Worm (Caenorhabditis elegans) whole organism, L4 larva: ENCODE results near the gene ccch-3.

ENCODE experiments used
- F44E2.7 ChIP-seq: fragments of 200-800 bp; sonication (Bioruptor generic); IDR thresholded peaks from 2 replicates; pipeline ENCODE4 v2.1.2; 2022; ENCODE audit warnings: missing genetic modification characterization, missing compliant biosample characterization
- T26A8.4 ChIP-seq: fragments of 200-800 bp; sonication (Bioruptor generic); IDR thresholded peaks from 2 replicates; pipeline ENCODE4 v1.3.6; 2022; ENCODE audit warnings: missing genetic modification characterization, missing compliant biosample characterization
- Y5F2A.4 ChIP-seq: fragments of 200-800 bp; sonication (Bioruptor generic); optimal IDR thresholded peaks from 2 replicates; lab custom pipeline; 2018; ENCODE audit warnings: mild to moderate bottlenecking, missing genetic modification characterization, missing compliant biosample characterization
- Y75B8A.6 ChIP-seq: fragments of 200-800 bp; sonication (Bioruptor generic); IDR thresholded peaks from 2 replicates; pipeline ENCODE4 v1.3.6; 2022; ENCODE audit warnings: missing genetic modification reagents, missing genetic modification characterization, missing compliant biosample characterization
- aly-2 ChIP-seq: sonication (generic microtip); optimal IDR thresholded peaks from 2 replicates; lab custom pipeline; 2018; ENCODE audit warnings: missing biosample characterization, missing genetic modification characterization
- ceh-28 ChIP-seq: fragments of 150-350 bp; optimal IDR thresholded peaks from 2 replicates; lab custom pipeline; 2014; ENCODE audit warnings: missing biosample characterization, missing genetic modification reagents, missing genetic modification characterization
- ces-1 ChIP-seq: fragments of 150-350 bp; sonication (generic microtip); optimal IDR thresholded peaks from 4 replicates; lab custom pipeline; 2014; ENCODE audit warnings: missing biosample characterization, missing genetic modification reagents, missing genetic modification characterization
- ctbp-1 ChIP-seq: fragments of 200-800 bp; sonication (Bioruptor generic); IDR thresholded peaks from 2 replicates; pipeline ENCODE4 v1.3.6; 2022; ENCODE audit warnings: missing genetic modification reagents, missing genetic modification characterization, missing compliant biosample characterization
- daf-19 ChIP-seq: fragments of 200-800 bp; sonication (Bioruptor generic); conservative IDR thresholded peaks from 2 replicates; pipeline ENCODE4 v1.3.6; 2022; ENCODE audit warnings: missing genetic modification characterization, missing compliant biosample characterization
- daf-8 ChIP-seq: fragments of 200-800 bp; sonication (Bioruptor generic); IDR thresholded peaks from 2 replicates; pipeline ENCODE4 v1.3.6; 2022; ENCODE audit warnings: missing genetic modification characterization, missing compliant biosample characterization
- egl-43 ChIP-seq: fragments of 200-800 bp; sonication (Bioruptor generic); IDR thresholded peaks from 2 replicates; pipeline ENCODE4 v1.3.6; 2022; ENCODE audit warnings: missing genetic modification reagents, missing genetic modification characterization, missing compliant biosample characterization
- fkh-10 ChIP-seq: fragments of 150-350 bp; optimal IDR thresholded peaks from 2 replicates; lab custom pipeline; 2014; ENCODE audit warnings: missing biosample characterization, missing genetic modification reagents, missing genetic modification characterization
- gei-8 ChIP-seq: fragments of 200-800 bp; sonication (Bioruptor generic); optimal IDR thresholded peaks from 2 replicates; lab custom pipeline; 2018; ENCODE audit warnings: mild to moderate bottlenecking, missing genetic modification characterization, missing compliant biosample characterization
- hif-1 ChIP-seq, 2 experiments: sonication (generic microtip); optimal IDR thresholded peaks; 2 replicates each; lab custom pipeline; 2016 to 2017; ENCODE audit warnings: missing compliant biosample characterization in 2 of 2, missing genetic modification characterization in 2 of 2, missing genetic modification reagents in 2 of 2, missing genotype in 2 of 2, mild to moderate bottlenecking in 1 of 2
- hmg-1.1 ChIP-seq: fragments of 200-800 bp; sonication (Bioruptor generic); IDR thresholded peaks from 2 replicates; pipeline ENCODE4 v1.3.6; 2022; ENCODE audit warnings: missing genetic modification reagents, missing genetic modification characterization, missing compliant biosample characterization
- lin-1 ChIP-seq: fragments of 200-800 bp; sonication (Bioruptor generic); IDR thresholded peaks from 2 replicates; pipeline ENCODE4 v1.3.6; 2022; ENCODE audit warnings: missing genetic modification reagents, missing genetic modification characterization, missing compliant biosample characterization
- lsy-2 ChIP-seq, 2 experiments: fragments of 150-350 bp in 1 of 2; sonication (generic microtip) in 1 of 2; optimal IDR thresholded peaks; 2 replicates each; lab custom pipeline; 2014 to 2017; ENCODE audit warnings: missing biosample characterization in 2 of 2, missing genetic modification characterization in 2 of 2
- mdt-29 ChIP-seq: fragments of 200-800 bp; sonication (Bioruptor generic); IDR thresholded peaks from 2 replicates; pipeline ENCODE4 v1.3.6; 2022; ENCODE audit warnings: missing genetic modification reagents, missing genetic modification characterization, missing compliant biosample characterization
- mxl-2 ChIP-seq: fragments of 200-800 bp; sonication (Bioruptor generic); conservative IDR thresholded peaks from 2 replicates; pipeline ENCODE4 v1.3.6; 2022; ENCODE audit warnings: missing genetic modification reagents, missing genetic modification characterization, missing compliant biosample characterization
- nhr-41 ChIP-seq: fragments of 200-800 bp; sonication (Bioruptor generic); IDR thresholded peaks from 2 replicates; pipeline ENCODE4 v1.3.6; 2022; ENCODE audit warnings: missing genetic modification reagents, missing genetic modification characterization, missing compliant biosample characterization
- nhr-48 ChIP-seq: sonication (generic microtip); optimal IDR thresholded peaks from 2 replicates; lab custom pipeline; 2016; ENCODE audit warnings: mild to moderate bottlenecking, missing genetic modification characterization, missing compliant biosample characterization
- nhr-76 ChIP-seq: fragments of 150-350 bp; optimal IDR thresholded peaks from 2 replicates; lab custom pipeline; 2014; ENCODE audit warnings: missing biosample characterization, missing genetic modification characterization
- pha-4 ChIP-seq, 2 experiments: fragments of 150-350 bp in 1 of 2; fragments of 200-800 bp in 1 of 2; sonication (Bioruptor generic) in 1 of 2; IDR thresholded peaks in 1 of 2; optimal IDR thresholded peaks in 1 of 2; 2 replicates each; pipeline versions ENCODE4 v1.3.6 to Lab custom; 2014 to 2022; ENCODE audit warnings: missing genetic modification characterization in 2 of 2, missing genetic modification reagents in 2 of 2, missing biosample characterization in 1 of 2, missing compliant biosample characterization in 1 of 2
- php-3 ChIP-seq: fragments of 200-800 bp; sonication (Bioruptor generic); IDR thresholded peaks from 2 replicates; pipeline ENCODE4 v1.3.6; 2022; ENCODE audit warnings: missing genetic modification reagents, missing genetic modification characterization, missing compliant biosample characterization
- rbr-2 ChIP-seq: sonication (generic microtip); optimal IDR thresholded peaks from 2 replicates; lab custom pipeline; 2016; ENCODE audit warnings: missing genotype, missing genetic modification characterization, missing compliant biosample characterization
- sdz-12 ChIP-seq: fragments of 200-800 bp; sonication (Bioruptor generic); optimal IDR thresholded peaks from 2 replicates; lab custom pipeline; 2018; ENCODE audit warnings: mild to moderate bottlenecking, missing genetic modification characterization, missing compliant biosample characterization
- unc-62 ChIP-seq, 3 experiments: fragments of 150-350 bp in 1 of 3; sonication (generic microtip); optimal IDR thresholded peaks in 2 of 3; peaks in 1 of 3; 1 replicate in 1 of 3; 2 replicates in 2 of 3; lab custom pipeline; 2014 to 2017; ENCODE audit warnings: missing biosample characterization in 3 of 3, missing genetic modification characterization in 3 of 3, missing genetic modification reagents in 3 of 3, missing genotype in 1 of 3
- zfp-2 ChIP-seq: sonication (generic microtip); optimal IDR thresholded peaks from 2 replicates; lab custom pipeline; 2016; ENCODE audit warnings: mild to moderate bottlenecking, missing genetic modification characterization, missing compliant biosample characterization
- ztf-11 ChIP-seq: fragments of 150-350 bp; optimal IDR thresholded peaks from 2 replicates; lab custom pipeline; 2014; ENCODE audit warnings: missing biosample characterization, missing genetic modification characterization

Gene ccch-3

DNA sequence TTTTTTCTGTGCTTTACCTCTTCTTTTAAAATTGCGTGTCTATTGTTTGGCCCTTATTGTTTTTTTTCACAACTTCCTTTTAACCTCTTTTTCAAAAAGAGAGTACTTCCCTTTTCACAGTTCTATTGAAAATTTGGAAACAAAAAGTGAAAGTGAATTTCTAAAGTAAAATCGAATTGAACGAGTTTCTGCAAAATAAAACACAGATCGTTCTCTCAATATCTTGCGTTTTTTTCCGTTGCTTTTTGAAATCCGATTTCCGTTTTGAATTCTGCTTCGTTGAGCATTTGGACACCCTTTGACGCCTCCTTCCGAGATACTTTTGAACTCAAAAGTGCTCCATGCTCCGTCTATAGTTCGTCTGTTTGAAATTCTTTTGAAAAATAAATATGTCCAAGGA lies 16.8 kb upstream of the ccch-3 start:
- TF ChIP-seq ctbp-1 (no peak), fkh-10 (GFP tag; lab: Kevin White, UChicago) (peak; percentile 88), php-3 (GFP tag; lab: Robert Waterston, UW) (no peak), pha-4 (GFP tag; IDR thresholded peaks at IDR 0.05; lab: Robert Waterston, UW) (no peak), pha-4 (tag; optimal IDR thresholded peaks at IDR 0.05; lab: Kevin White, UChicago) (no peak), nhr-76 (no peak)

DNA sequence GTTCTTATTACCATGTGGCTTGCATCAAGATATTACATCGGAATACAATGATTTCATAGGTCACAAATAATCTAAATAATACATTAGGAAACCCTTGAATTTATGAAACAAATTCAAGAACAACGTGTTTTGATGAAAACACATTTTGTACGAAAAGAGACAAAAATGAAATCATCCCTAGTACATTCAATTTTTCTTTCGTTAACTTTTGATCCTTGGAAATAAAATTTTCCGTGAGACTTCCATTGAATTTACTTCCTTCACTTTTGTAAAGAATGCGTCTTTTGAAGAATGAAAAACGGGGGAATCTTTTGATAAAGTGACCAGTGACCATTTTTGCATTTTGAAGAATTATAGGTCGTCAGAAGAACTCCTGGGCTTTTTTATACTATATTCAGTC lies 14.3 kb upstream of the ccch-3 start:
- TF ChIP-seq daf-19 (GFP tag; lab: Robert Waterston, UW), result no peak
- TF ChIP-seq aly-2 (tag; lab: Kevin White, UChicago), result no peak
- TF ChIP-seq gei-8 (GFP tag; lab: Kevin White, UChicago), result no peak
- TF ChIP-seq ces-1, result no peak
- TF ChIP-seq fkh-10 (GFP tag; lab: Kevin White, UChicago), result peak; percentile 48

DNA sequence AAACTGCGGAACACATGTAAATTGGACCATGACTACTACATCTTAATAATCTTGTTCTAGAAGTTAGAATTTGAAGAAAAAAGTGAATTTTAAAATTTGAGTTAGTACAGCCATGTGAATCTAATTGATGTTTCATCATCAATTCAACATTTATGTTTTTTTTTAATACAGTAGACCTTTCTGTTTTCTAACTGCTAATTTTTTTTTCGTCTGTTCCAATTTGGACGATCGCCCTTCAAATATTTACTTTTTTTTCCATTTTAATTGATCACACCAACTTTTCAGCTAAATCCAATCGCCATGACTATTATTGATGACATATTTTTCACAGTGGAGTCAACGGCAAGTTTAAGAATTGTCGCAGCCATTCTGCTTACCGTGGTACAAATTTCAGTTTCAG lies 11.1 kb upstream of the ccch-3 start, which contains the start of gene srx-116:
Gene srx-116 (plus strand): TSS at position 301 of the 400 bp plus-strand sequence.
- TF ChIP-seq zfp-2 (tag; lab: Kevin White, UChicago), result no peak
- no peak for TF ChIP-seq ceh-28 (tag; lab: Kevin White, UChicago)
- TF ChIP-seq rbr-2 (tag; lab: Kevin White, UChicago), result no peak
- TF ChIP-seq Y75B8A.6 (GFP tag; lab: Robert Waterston, UW), result no peak
- no peak for TF ChIP-seq F44E2.7 (GFP tag; lab: Robert Waterston, UW)
- no peak for TF ChIP-seq unc-62 (GFP tag; optimal IDR thresholded peaks at IDR 0.05 in 1 of 2; lab: Kevin White, UChicago)
- no peak for TF ChIP-seq unc-62 (tag; optimal IDR thresholded peaks at IDR 0.05; lab: Kevin White, UChicago)
- no peak for TF ChIP-seq T26A8.4 (GFP tag; lab: Robert Waterston, UW)

DNA sequence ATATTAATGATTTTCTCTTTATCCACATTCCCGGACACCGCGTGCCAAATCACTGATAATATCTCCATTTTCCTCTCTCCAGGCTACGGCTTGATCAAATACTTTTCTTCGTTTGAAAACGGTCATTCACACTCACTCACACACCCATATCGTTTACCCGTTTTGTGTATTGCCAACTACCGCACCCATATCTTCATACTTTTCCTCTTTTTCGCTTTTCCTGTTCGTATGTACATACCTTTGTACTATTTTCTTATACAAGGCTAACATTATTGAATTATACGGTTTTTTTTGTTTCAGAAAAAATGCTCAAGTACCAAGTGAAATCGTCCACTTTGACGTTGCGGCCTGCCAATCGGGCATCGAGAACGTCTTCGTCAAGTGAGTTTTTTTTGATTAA lies 8.4 kb upstream of the ccch-3 start, which contains the start of gene W05B10.4:
Gene W05B10.4 (plus strand): TSS at position 301 of the 400 bp plus-strand sequence.
- TF ChIP-seq lsy-2 (tag; optimal IDR thresholded peaks at IDR 0.05; lab: Kevin White, UChicago) (no peak), hif-1 (tag; optimal IDR thresholded peaks at IDR 0.05; lab: Kevin White, UChicago) (no peak), ztf-11 (tag; lab: Kevin White, UChicago) (no peak), daf-8 (GFP tag; lab: Robert Waterston, UW) (no peak), nhr-41 (GFP tag; lab: Robert Waterston, UW) (no peak), hmg-1.1 (no peak), ces-1 (no peak), egl-43 (GFP tag; lab: Robert Waterston, UW) (no peak)

DNA sequence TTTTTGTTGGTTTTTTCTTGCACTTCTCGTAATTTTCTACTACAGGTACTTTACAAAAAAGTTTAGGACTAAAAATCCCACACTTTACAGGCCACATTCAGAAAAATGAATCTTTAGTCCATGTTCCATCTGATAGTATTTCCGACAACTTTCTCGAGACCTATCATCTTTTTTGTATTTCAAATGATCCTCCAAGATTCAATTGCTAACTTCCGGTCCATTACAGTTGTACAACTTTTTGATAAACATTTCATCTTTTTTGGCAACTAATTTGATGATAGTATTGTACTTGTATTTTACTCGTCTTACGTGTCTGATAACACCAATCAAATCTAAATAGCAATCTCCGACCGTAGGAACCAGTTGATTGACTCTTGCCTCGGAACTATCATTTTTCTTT lies 7.9 kb upstream of the ccch-3 start:
- TF ChIP-seq unc-62 (GFP tag; optimal IDR thresholded peaks at IDR 0.05 in 1 of 2; lab: Kevin White, UChicago) (peak in 1 of 2 experiments; percentile 28), unc-62 (tag; optimal IDR thresholded peaks at IDR 0.05; lab: Kevin White, UChicago) (no peak), mdt-29 (GFP tag; lab: Robert Waterston, UW) (no peak)

DNA sequence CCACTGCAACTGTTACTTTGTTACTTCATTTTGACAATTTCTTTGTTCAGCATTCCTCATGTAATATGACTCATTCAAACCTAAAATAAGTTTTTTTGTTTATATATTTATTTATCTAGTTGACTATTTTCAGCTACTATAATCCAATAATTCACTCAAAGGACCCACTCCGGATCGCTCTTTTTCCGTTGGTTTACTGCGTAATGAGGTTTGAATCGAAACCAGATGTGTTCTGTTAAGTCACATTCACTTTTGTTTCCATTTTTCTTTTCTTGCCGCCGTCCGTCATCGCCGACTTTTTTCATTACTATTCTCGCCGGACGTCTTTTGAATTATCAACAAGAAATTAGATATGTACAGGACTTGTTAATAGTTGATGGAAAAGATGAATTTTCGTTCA lies 3.9 kb upstream of the ccch-3 start:
- no peak for TF ChIP-seq mxl-2 (GFP tag; lab: Robert Waterston, UW)
- TF ChIP-seq sdz-12 (GFP tag; lab: Kevin White, UChicago), result no peak
- no peak for TF ChIP-seq Y5F2A.4
- no peak for TF ChIP-seq nhr-48 (tag; lab: Kevin White, UChicago)
- TF ChIP-seq ceh-28 (tag; lab: Kevin White, UChicago), result no peak
- TF ChIP-seq lin-1 (GFP tag; lab: Robert Waterston, UW), result no peak
